Worm (Caenorhabditis elegans) whole organism, L4/young adult: ENCODE results near the gene ZC477.4.

Source experiments
- W03F9.2 ChIP-seq: fragments of 150-350 bp; optimal IDR thresholded peaks from 2 replicates; lab custom pipeline; 2014; ENCODE audit warnings: missing biosample characterization, missing genetic modification characterization
- him-1 ChIP-seq: sonication (generic microtip); optimal IDR thresholded peaks from 2 replicates; lab custom pipeline; 2016; ENCODE audit warnings: missing genotype, missing genetic modification reagents, missing genetic modification characterization, missing compliant biosample characterization

- TF ChIP-seq him-1 (tag; lab: Kevin White, UChicago): no peak
- TF ChIP-seq W03F9.2 (tag; lab: Kevin White, UChicago): peak; percentile 75
Measured at ce11 chrIV:7103211-7103679, 4.7 kb upstream of the ZC477.4 start, which contains the start of the genes rde-8 and ZC477.3.
